Worm (Caenorhabditis elegans): ENCODE results near the gene degt-1.

ce11 chrV:10564830-10565365, 24.8 kb downstream of the degt-1 start, which contains the start of gene cat-4:
- TF ChIP-seq dao-5 (tag; optimal IDR thresholded peaks at IDR 0.05): no peak
- no peak for TF ChIP-seq W03F9.2 (tag; optimal IDR thresholded peaks at IDR 0.05)

All from whole organism, L4/young adult.